Worm (Caenorhabditis elegans): ENCODE measurements around the gene C45G9.4.

The C45G9.4 gene

DNA sequence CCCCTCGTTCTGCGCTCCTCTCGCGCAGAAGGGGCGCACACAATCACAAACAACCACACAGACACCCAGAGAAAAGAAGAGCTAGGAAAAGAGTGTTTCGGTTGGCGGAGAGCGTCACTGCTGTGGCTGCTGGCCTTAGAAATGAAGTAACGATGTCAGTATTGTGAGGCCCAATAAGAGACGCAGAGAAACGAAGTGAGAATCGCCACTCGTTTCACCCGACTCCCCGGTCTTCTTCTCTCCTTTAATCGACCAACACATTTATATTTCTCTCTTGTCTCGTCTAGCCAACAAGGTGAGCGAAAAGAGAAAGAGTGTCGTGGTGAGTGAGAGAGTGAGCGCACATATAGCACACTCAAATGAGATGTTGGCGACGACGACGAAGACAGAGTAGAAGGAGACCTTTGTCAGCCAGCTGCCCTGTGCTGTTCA, 48.6 kb upstream of the C45G9.4 start (continued):
- TF ChIP-seq efl-1 (GFP tag; optimal IDR thresholded peaks at IDR 0.05) (no peak), lin-40 (tag; optimal IDR thresholded peaks at IDR 0.05) (peak; percentile 86), snpc-1.1 (tag; optimal IDR thresholded peaks at IDR 0.05; ENCODE audit: insufficient read depth) (no peak), nhr-80 (tag; optimal IDR thresholded peaks at IDR 0.05) (peak; percentile 84), ccch-3 (GFP tag; optimal IDR thresholded peaks at IDR 0.05) (no peak)

DNA sequence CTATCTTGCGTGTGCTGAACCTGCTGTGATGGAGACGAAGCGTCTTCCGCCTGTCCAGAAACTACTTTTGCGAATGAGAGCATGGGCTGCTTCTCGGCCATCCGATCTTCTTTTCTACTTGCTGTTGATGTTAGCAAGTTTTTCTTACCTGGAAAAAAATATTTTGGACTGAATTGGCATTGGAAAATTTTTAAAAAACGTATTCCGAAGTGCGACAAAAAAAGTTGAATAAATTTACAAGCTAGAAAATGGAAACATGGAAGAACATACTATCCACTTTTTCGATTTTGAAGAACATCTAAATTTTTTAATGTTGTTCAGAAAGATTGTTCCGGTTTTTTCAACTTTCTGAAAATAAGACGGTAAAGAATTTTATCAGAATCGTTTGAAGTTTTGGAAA, 45.0 kb upstream of the C45G9.4 start, which contains the start of gene larp-1:
larp-1 (minus strand) TSS at position 101 of the 400 bp plus-strand sequence.
- 0 out of 2 replicates have a peak, but pooled peaks have one; percentile 16 for TF ChIP-seq madf-3 (GFP tag; IDR thresholded peaks at IDR 0.05)
- TF ChIP-seq snpc-4 (GFP tag; optimal IDR thresholded peaks at IDR 0.05), result no peak
- no peak for TF ChIP-seq snpc-4 (tag; optimal IDR thresholded peaks at IDR 0.05)

DNA sequence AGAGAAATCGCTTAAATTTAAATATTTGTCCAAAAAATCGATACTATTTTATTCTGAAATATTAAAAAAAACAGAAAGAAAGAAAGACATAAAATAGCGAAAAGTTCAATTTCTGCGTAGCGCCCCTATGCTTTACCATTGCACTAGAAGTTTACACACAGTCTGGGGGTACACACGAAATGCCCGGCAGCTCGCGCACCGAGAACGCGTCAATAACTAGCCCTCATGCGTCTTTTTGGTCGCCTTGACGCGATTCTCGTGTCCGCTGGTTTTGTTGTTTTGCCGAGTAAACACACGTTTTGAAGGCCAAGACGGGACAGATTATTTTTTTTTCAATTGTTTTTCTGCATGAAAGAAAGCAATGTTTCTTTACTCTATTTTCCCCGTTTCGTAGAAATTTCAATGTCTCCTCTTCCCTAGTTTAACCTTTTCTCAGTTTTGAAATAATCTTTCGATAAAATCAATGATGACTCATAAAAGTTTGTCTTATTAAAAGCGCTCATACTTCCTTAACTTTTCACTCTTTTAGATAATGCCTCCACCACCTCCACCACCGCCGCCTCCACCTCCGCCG, 44.3 kb upstream of the C45G9.4 start, which contains the start of gene wip-1:
wip-1 (plus strand) TSS at position 524 of the 574 bp plus-strand sequence.
- peak; percentile 89 for TF ChIP-seq madf-8 (GFP tag; conservative IDR thresholded peaks at IDR 0.05)
- peak; percentile 98 for TF ChIP-seq ekl-4 (GFP tag; IDR thresholded peaks at IDR 0.05)
- TF ChIP-seq ztf-3 (GFP tag; optimal IDR thresholded peaks at IDR 0.05), result peak; percentile 73
- TF ChIP-seq F57C9.4 (tag; optimal IDR thresholded peaks at IDR 0.05), result no peak
- TF ChIP-seq hsf-1 (GFP tag; IDR thresholded peaks at IDR 0.05), result peak; percentile 90
- TF ChIP-seq F39B2.1 (GFP tag; IDR thresholded peaks at IDR 0.05), result peak; percentile 93
- peak; percentile 97 for TF ChIP-seq K12H6.12 (tag; optimal IDR thresholded peaks at IDR 0.05)
- peak; percentile 92 for TF ChIP-seq atf-7 (tag; optimal IDR thresholded peaks at IDR 0.05)
- TF ChIP-seq aptf-2 (GFP tag; conservative IDR thresholded peaks at IDR 0.05), result peak; percentile 79
- TF ChIP-seq let-607 (tag; optimal IDR thresholded peaks at IDR 0.05), result peak; percentile 85 to 94
- peak; percentile 93 for TF ChIP-seq ceh-91 (GFP tag; IDR thresholded peaks at IDR 0.05)
- peak; percentile 99 for TF ChIP-seq ceh-27 (GFP tag; optimal IDR thresholded peaks at IDR 0.05)
- peak; percentile 56; the same call in 1 of the 2 replicates for TF ChIP-seq bed-2 (GFP tag; IDR thresholded peaks at IDR 0.05)
- peak; percentile 82 for TF ChIP-seq hrde-1 (tag; optimal IDR thresholded peaks at IDR 0.05; ENCODE audit: borderline replicate concordance)
- peak; percentile 98 for TF ChIP-seq lin-54 (GFP tag; optimal IDR thresholded peaks at IDR 0.05)
- peak; percentile 98 for TF ChIP-seq athp-1 (tag; optimal IDR thresholded peaks at IDR 0.05)
- peak; percentile 97 for TF ChIP-seq ets-4 (GFP tag; optimal IDR thresholded peaks at IDR 0.05)
- TF ChIP-seq zim-3 (tag; optimal IDR thresholded peaks at IDR 0.05), result peak; percentile 64
- TF ChIP-seq aptf-3 (GFP tag; IDR thresholded peaks at IDR 0.05), result 0 out of 2 replicates have a peak, but pooled peaks have one; percentile 24
- TF ChIP-seq nfyb-1 (GFP tag; IDR thresholded peaks at IDR 0.05), result peak; percentile 98
- TF ChIP-seq madf-6 (GFP tag; IDR thresholded peaks at IDR 0.05), result peak; percentile 97
- peak; percentile 88 for TF ChIP-seq hmg-20 (GFP tag; IDR thresholded peaks at IDR 0.05)
- peak; percentile 81 for TF ChIP-seq snpc-1.1 (tag; optimal IDR thresholded peaks at IDR 0.05; ENCODE audit: insufficient read depth)
- TF ChIP-seq unc-130 (GFP tag; optimal IDR thresholded peaks at IDR 0.05), result peak; percentile 96
- no peak for TF ChIP-seq nhr-120 (GFP tag; IDR thresholded peaks at IDR 0.05)
- no peak for TF ChIP-seq nfya-2 (GFP tag; IDR thresholded peaks at IDR 0.05)
- no peak for TF ChIP-seq F55B11.4 (tag; optimal IDR thresholded peaks at IDR 0.05; ENCODE audit: borderline replicate concordance, insufficient read depth)
- peak; percentile 98 for TF ChIP-seq F23B12.7 (tag; optimal IDR thresholded peaks at IDR 0.05; ENCODE audit: insufficient read depth)
- TF ChIP-seq egrh-3 (GFP tag; IDR thresholded peaks at IDR 0.05), result peak; percentile 64
- peak; percentile 91 for TF ChIP-seq ztf-22 (GFP tag; optimal IDR thresholded peaks at IDR 0.05)
- peak; percentile 86 for TF ChIP-seq egl-18 (GFP tag; IDR thresholded peaks at IDR 0.05)
- TF ChIP-seq ceh-58 (GFP tag; IDR thresholded peaks at IDR 0.05), result no peak
- peak; percentile 98 for TF ChIP-seq hmg-1.2 (GFP tag; IDR thresholded peaks at IDR 0.05)
- TF ChIP-seq ceh-40 (GFP tag; IDR thresholded peaks at IDR 0.05), result no peak
- TF ChIP-seq B0336.3 (GFP tag; IDR thresholded peaks at IDR 0.05), result peak; percentile 99
- TF ChIP-seq lir-1 (GFP tag; conservative IDR thresholded peaks at IDR 0.05), result peak; percentile 95
- TF ChIP-seq pbrm-1 (GFP tag; IDR thresholded peaks at IDR 0.05), result peak; percentile 99
